Worm (Caenorhabditis elegans) whole organism, L1 larva: ENCODE data around the gene ZK1307.7.

Experiments used
- C16A3.4 ChIP-seq: fragments of 150-350 bp; optimal IDR thresholded peaks from 2 replicates; lab custom pipeline; 2014; ENCODE audit warnings: missing biosample characterization, missing genetic modification characterization
- C34B4.2 ChIP-seq: sonication (generic microtip); optimal IDR thresholded peaks from 2 replicates; lab custom pipeline; 2017; ENCODE audit warnings: mild to moderate bottlenecking, missing genetic modification characterization, missing compliant biosample characterization
- F16B12.6 ChIP-seq: fragments of 150-350 bp; optimal IDR thresholded peaks from 2 replicates; lab custom pipeline; 2014; ENCODE audit warnings: missing biosample characterization, missing genetic modification characterization
- Y116A8C.19 ChIP-seq: sonication (generic microtip); optimal IDR thresholded peaks from 2 replicates; lab custom pipeline; 2016; ENCODE audit warnings: missing compliant biosample characterization, missing genetic modification characterization, borderline replicate concordance
- alr-1 ChIP-seq: fragments of 200-800 bp; sonication (Bioruptor generic); optimal IDR thresholded peaks from 2 replicates; lab custom pipeline; 2018; ENCODE audit warnings: borderline replicate concordance, mild to moderate bottlenecking, missing genetic modification characterization, missing compliant biosample characterization
- ama-1 ChIP-seq: fragments of 150-350 bp; optimal IDR thresholded peaks from 2 replicates; lab custom pipeline; 2014
- blmp-1 ChIP-seq: fragments of 150-350 bp; optimal IDR thresholded peaks from 2 replicates; lab custom pipeline; 2014; ENCODE audit warnings: missing biosample characterization, missing genetic modification characterization
- ceh-8 ChIP-seq: fragments of 200-800 bp; sonication (Bioruptor generic); optimal IDR thresholded peaks from 2 replicates; lab custom pipeline; 2018; ENCODE audit warnings: mild to moderate bottlenecking, missing genetic modification characterization, moderate library complexity, missing compliant biosample characterization
- ceh-82 ChIP-seq, 3 experiments: fragments of 150-350 bp in 1 of 3; sonication (generic microtip) in 2 of 3; optimal IDR thresholded peaks; 2 replicates each; lab custom pipeline; 2014 to 2017; ENCODE audit warnings: missing biosample characterization in 3 of 3, missing genetic modification characterization in 3 of 3
- ces-1 ChIP-seq: fragments of 150-350 bp; optimal IDR thresholded peaks from 2 replicates; lab custom pipeline; 2014; ENCODE audit warnings: missing biosample characterization, missing genetic modification reagents, missing genetic modification characterization
- efl-1 ChIP-seq, 4 experiments: fragments of 150-350 bp; optimal IDR thresholded peaks in 3 of 4; peaks in 1 of 4; 1 replicate in 1 of 4; 2 replicates in 3 of 4; lab custom pipeline; 2014; ENCODE audit warnings: missing biosample characterization in 2 of 4, missing genetic modification characterization in 2 of 4, missing genetic modification reagents in 2 of 4
- efl-3 ChIP-seq: fragments of 200-800 bp; sonication (Bioruptor generic); optimal IDR thresholded peaks from 2 replicates; lab custom pipeline; 2018; ENCODE audit warnings: mild to moderate bottlenecking, missing genetic modification characterization, missing compliant biosample characterization
- egl-13 ChIP-seq: sonication (generic microtip); optimal IDR thresholded peaks from 2 replicates; lab custom pipeline; 2016; ENCODE audit warnings: missing genotype, missing genetic modification reagents, missing genetic modification characterization, missing compliant biosample characterization
- elt-2 ChIP-seq: sonication (generic microtip); optimal IDR thresholded peaks from 2 replicates; lab custom pipeline; 2016; ENCODE audit warnings: missing genetic modification characterization, mild to moderate bottlenecking, inconsistent platforms, missing compliant biosample characterization, missing genetic modification reagents
- ets-5 ChIP-seq: fragments of 200-800 bp; sonication (Bioruptor generic); IDR thresholded peaks from 2 replicates; pipeline ENCODE4 v1.3.6; 2022; ENCODE audit warnings: missing genetic modification characterization, missing compliant biosample characterization
- fkh-8 ChIP-seq: sonication (generic microtip); optimal IDR thresholded peaks from 2 replicates; lab custom pipeline; 2016; ENCODE audit warnings: mild to moderate bottlenecking, missing genetic modification characterization, missing compliant biosample characterization
- grh-1 ChIP-seq: fragments of 200-800 bp; sonication (Bioruptor generic); IDR thresholded peaks from 2 replicates; pipeline ENCODE4 v1.3.6; 2022; ENCODE audit warnings: missing genetic modification reagents, missing genetic modification characterization, missing compliant biosample characterization
- hpl-2 ChIP-seq: fragments of 150-350 bp; optimal IDR thresholded peaks from 2 replicates; lab custom pipeline; 2014; ENCODE audit warnings: missing biosample characterization, missing genetic modification reagents, missing genetic modification characterization
- jun-1 ChIP-seq: fragments of 150-350 bp; optimal IDR thresholded peaks from 2 replicates; lab custom pipeline; 2014; ENCODE audit warnings: missing biosample characterization, missing genetic modification reagents, missing genetic modification characterization
- lin-14 ChIP-seq: fragments of 200-800 bp; sonication (Bioruptor generic); optimal IDR thresholded peaks from 2 replicates; lab custom pipeline; 2018; ENCODE audit warnings: mild to moderate bottlenecking, missing genetic modification characterization, moderate library complexity, missing compliant biosample characterization
- lin-35 ChIP-seq, 2 experiments: fragments of 150-350 bp; optimal IDR thresholded peaks; 2 replicates each; lab custom pipeline; 2014; ENCODE audit warnings: missing biosample characterization in 2 of 2, missing genetic modification characterization in 2 of 2, missing genetic modification reagents in 2 of 2
- lin-39 ChIP-seq: fragments of 150-350 bp; optimal IDR thresholded peaks from 2 replicates; lab custom pipeline; 2014; ENCODE audit warnings: missing biosample characterization, missing genetic modification reagents, missing genetic modification characterization
- lsy-2 ChIP-seq, 2 experiments: fragments of 150-350 bp; optimal IDR thresholded peaks; 2 replicates each; lab custom pipeline; 2014; ENCODE audit warnings: missing biosample characterization in 2 of 2, missing genetic modification characterization in 2 of 2
- mdl-1 ChIP-seq, 2 experiments: fragments of 150-350 bp; optimal IDR thresholded peaks; 2 replicates each; lab custom pipeline; 2014 to 2017; ENCODE audit warnings: missing biosample characterization in 2 of 2, missing genetic modification characterization in 2 of 2, inconsistent platforms in 1 of 2
- mef-2 ChIP-seq: fragments of 150-350 bp; optimal IDR thresholded peaks from 2 replicates; lab custom pipeline; 2014; ENCODE audit warnings: missing biosample characterization, missing genetic modification characterization
- nhr-11 ChIP-seq: fragments of 150-350 bp; optimal IDR thresholded peaks from 2 replicates; lab custom pipeline; 2014; ENCODE audit warnings: missing biosample characterization, missing genetic modification characterization
- nhr-20 ChIP-seq: sonication (generic microtip); optimal IDR thresholded peaks from 2 replicates; lab custom pipeline; 2016; ENCODE audit warnings: mild to moderate bottlenecking, missing genetic modification characterization, missing compliant biosample characterization
- nhr-76 ChIP-seq: sonication (generic microtip); optimal IDR thresholded peaks from 2 replicates; lab custom pipeline; 2017; ENCODE audit warnings: missing biosample characterization, missing genetic modification characterization
- nhr-85 ChIP-seq: sonication (generic microtip); peaks from one replicate; lab custom pipeline; 2016; ENCODE audit warnings: missing genetic modification characterization, inconsistent platforms, missing compliant biosample characterization
- nhr-90 ChIP-seq: sonication (generic microtip); optimal IDR thresholded peaks from 2 replicates; lab custom pipeline; 2016; ENCODE audit warnings: mild to moderate bottlenecking, missing genetic modification characterization, missing compliant biosample characterization; ENCODE audit not compliant: poor library complexity
- pag-3 ChIP-seq: sonication (generic microtip); optimal IDR thresholded peaks from 2 replicates; lab custom pipeline; 2017; ENCODE audit warnings: missing genetic modification characterization, mild to moderate bottlenecking, missing compliant biosample characterization, antibody characterized with exemption, borderline replicate concordance; ENCODE audit not compliant: insufficient read depth
- pax-3 ChIP-seq: fragments of 200-800 bp; sonication (Bioruptor generic); optimal IDR thresholded peaks from 2 replicates; lab custom pipeline; 2018; ENCODE audit warnings: mild to moderate bottlenecking, missing genetic modification characterization, moderate library complexity, missing compliant biosample characterization
- pqm-1 ChIP-seq: sonication (generic microtip); optimal IDR thresholded peaks from 3 replicates; lab custom pipeline; 2017; ENCODE audit warnings: missing biosample characterization, missing genetic modification characterization
- sup-37 ChIP-seq: fragments of 200-800 bp; sonication (Bioruptor generic); optimal IDR thresholded peaks from 2 replicates; lab custom pipeline; 2018; ENCODE audit warnings: mild to moderate bottlenecking, missing genetic modification characterization, missing compliant biosample characterization
- unc-130 ChIP-seq: fragments of 150-350 bp; optimal IDR thresholded peaks from 2 replicates; lab custom pipeline; 2017; ENCODE audit warnings: missing biosample characterization, missing genetic modification characterization, inconsistent platforms
- vab-15 ChIP-seq: sonication (generic microtip); optimal IDR thresholded peaks from 2 replicates; lab custom pipeline; 2017; ENCODE audit warnings: missing genotype, mild to moderate bottlenecking, missing genetic modification characterization, missing compliant biosample characterization
- xbp-1 ChIP-seq: sonication (generic microtip); optimal IDR thresholded peaks from 2 replicates; lab custom pipeline; 2016; ENCODE audit warnings: missing genetic modification characterization, missing compliant biosample characterization
- zag-1 ChIP-seq: fragments of 150-350 bp; optimal IDR thresholded peaks from 2 replicates; lab custom pipeline; 2014; ENCODE audit warnings: missing biosample characterization, missing genetic modification characterization
- zip-4 ChIP-seq: fragments of 200-800 bp; sonication (Bioruptor generic); optimal IDR thresholded peaks from 2 replicates; lab custom pipeline; 2018; ENCODE audit warnings: mild to moderate bottlenecking, missing genetic modification characterization, moderate library complexity, missing compliant biosample characterization

The ZK1307.7 gene

ce11 chrII:9591071-9591470 is 45.3 kb upstream of the ZK1307.7 start, which contains the start of the genes E02H1.1 and tag-124 (continued):
- TF ChIP-seq zag-1 (no peak), efl-1 (optimal IDR thresholded peaks at IDR 0.05; lab: Kevin White, UChicago) (peak; percentile 75 to 81), efl-1 (GFP tag; optimal IDR thresholded peaks at IDR 0.05 in 1 of 2; lab: Kevin White, UChicago) (peak; percentile 75 to 97), nhr-90 (peak; percentile 94), zip-4 (GFP tag; lab: Kevin White, UChicago) (peak; percentile 62), efl-3 (GFP tag; lab: Kevin White, UChicago) (peak; percentile 70), nhr-20 (tag; lab: Kevin White, UChicago) (peak; percentile 94), elt-2 (tag; lab: Kevin White, UChicago) (peak; percentile 88), unc-130 (tag; lab: Kevin White, UChicago) (peak; percentile 56), lsy-2 (tag; optimal IDR thresholded peaks at IDR 0.05; lab: Kevin White, UChicago) (peak; percentile 84 to 88), xbp-1 (peak; percentile 92), lin-39 (tag; lab: Kevin White, UChicago) (peak; percentile 62), ama-1 (lab: Kevin White, UChicago) (no peak), nhr-76 (tag; lab: Kevin White, UChicago) (no peak), nhr-11 (tag; lab: Kevin White, UChicago) (peak; percentile 66), nhr-85 (tag; lab: Kevin White, UChicago) (peak; percentile 97), blmp-1 (tag; lab: Kevin White, UChicago) (peak; percentile 50), ces-1 (GFP tag; lab: Kevin White, UChicago) (no peak), C16A3.4 (tag; lab: Kevin White, UChicago) (peak; percentile 23), vab-15 (tag; lab: Kevin White, UChicago) (peak; percentile 65), jun-1 (tag; lab: Kevin White, UChicago) (peak; percentile 42), ceh-8 (GFP tag; lab: Kevin White, UChicago) (peak; percentile 47), mef-2 (tag; lab: Kevin White, UChicago) (no peak), pqm-1 (tag; lab: Kevin White, UChicago) (no peak), hpl-2 (GFP tag; lab: Kevin White, UChicago) (no peak), alr-1 (tag; lab: Kevin White, UChicago) (no peak), sup-37 (GFP tag; lab: Kevin White, UChicago) (peak; percentile 60), fkh-8 (tag; lab: Kevin White, UChicago) (peak; percentile 84), ets-5 (no peak), mdl-1 (tag; optimal IDR thresholded peaks at IDR 0.05; lab: Kevin White, UChicago) (peak in 1 of 2 experiments; percentile 65), grh-1 (GFP tag; lab: Robert Waterston, UW) (peak; percentile 76), ceh-82 (tag; optimal IDR thresholded peaks at IDR 0.05; lab: Kevin White, UChicago) (peak; percentile 52 to 66 (median 65))

ce11 chrII:9592737-9593136 is 43.7 kb upstream of the ZK1307.7 start, which contains the start of gene parp-2:
Gene parp-2, plus strand, starts transcription at chrII:9593037.
- TF ChIP-seq egl-13 (tag; lab: Kevin White, UChicago) (no peak), pax-3 (tag; lab: Kevin White, UChicago) (no peak), efl-1 (optimal IDR thresholded peaks at IDR 0.05; lab: Kevin White, UChicago) (no peak), efl-1 (GFP tag; optimal IDR thresholded peaks at IDR 0.05 in 1 of 2; lab: Kevin White, UChicago) (no peak), lin-35 (GFP tag; optimal IDR thresholded peaks at IDR 0.05; lab: Kevin White, UChicago) (no peak)

ce11 chrII:9594924-9595323 is 41.5 kb upstream of the ZK1307.7 start, which contains the start of gene E02H1.5:
Gene E02H1.5, plus strand, starts transcription at chrII:9595224.
- no peak for TF ChIP-seq C34B4.2 (tag; lab: Kevin White, UChicago)
- no peak for TF ChIP-seq lin-14 (GFP tag; lab: Kevin White, UChicago)
- TF ChIP-seq grh-1 (GFP tag; lab: Robert Waterston, UW), result no peak
- TF ChIP-seq pag-3, result no peak
- TF ChIP-seq Y116A8C.19 (tag; lab: Kevin White, UChicago), result no peak
- no peak for TF ChIP-seq F16B12.6 (tag; lab: Kevin White, UChicago)
- TF ChIP-seq lsy-2 (tag; optimal IDR thresholded peaks at IDR 0.05; lab: Kevin White, UChicago), result no peak
- no peak for TF ChIP-seq unc-130 (tag; lab: Kevin White, UChicago)
